Worm (Caenorhabditis elegans): ENCODE results near the gene usp-33.

ce11 chrX:15608593-15608992 lies 17.4 kb downstream of the usp-33 start:
- TF ChIP-seq dao-5 (tag; optimal IDR thresholded peaks at IDR 0.05): no peak
- TF ChIP-seq him-1 (tag; optimal IDR thresholded peaks at IDR 0.05): no peak

Measured in whole organism, L4/young adult.